Fruit fly (Drosophila melanogaster): Measurements from ENCODE around the gene Eip78C.

Gene Eip78C

dm6 chr3L:21229764-21230163 lies 3.4 kb downstream of the Eip78C start:
- TF ChIP-seq cic (GFP tag; optimal IDR thresholded peaks at IDR 0.05) (no peak), bab1 (GFP tag; optimal IDR thresholded peaks at IDR 0.05) (no peak), CG12768 (GFP tag; optimal IDR thresholded peaks at IDR 0.05) (no peak), Mnt (GFP tag; optimal IDR thresholded peaks at IDR 0.05) (no peak), pad (GFP tag; optimal IDR thresholded peaks at IDR 0.05) (no peak), CG7045 (GFP tag; optimal IDR thresholded peaks at IDR 0.05) (no peak), CG33017 (tag; optimal IDR thresholded peaks at IDR 0.05) (no peak), Clk (GFP tag; optimal IDR thresholded peaks at IDR 0.05) (no peak), CG14711 (tag; optimal IDR thresholded peaks at IDR 0.05) (no peak), tj (GFP tag; optimal IDR thresholded peaks at IDR 0.05) (no peak), Hr96 (GFP tag; optimal IDR thresholded peaks at IDR 0.05) (no peak), Crg-1 (GFP tag; optimal IDR thresholded peaks at IDR 0.05) (no peak), CG7101 (tag; optimal IDR thresholded peaks at IDR 0.05) (no peak), cnc (optimal IDR thresholded peaks at IDR 0.05) (no peak), CG11617 (GFP tag; optimal IDR thresholded peaks at IDR 0.05) (no peak), toe (GFP tag; optimal IDR thresholded peaks at IDR 0.05) (no peak), kay (GFP tag; ENCODE audit: borderline replicate concordance) (no peak)

dm6 chr3L:21230762-21231161 lies 4.4 kb downstream of the Eip78C start:
- TF ChIP-seq toe (GFP tag; optimal IDR thresholded peaks at IDR 0.05): no peak
- no peak for TF ChIP-seq cnc (optimal IDR thresholded peaks at IDR 0.05)
- TF ChIP-seq CG7045 (GFP tag; optimal IDR thresholded peaks at IDR 0.05): no peak
- no peak for TF ChIP-seq CG14711 (tag; optimal IDR thresholded peaks at IDR 0.05)
- TF ChIP-seq bab1 (GFP tag; optimal IDR thresholded peaks at IDR 0.05): no peak
- no peak for TF ChIP-seq Clk (GFP tag; optimal IDR thresholded peaks at IDR 0.05)
- TF ChIP-seq cic (GFP tag; optimal IDR thresholded peaks at IDR 0.05): no peak
- TF ChIP-seq Crg-1 (GFP tag; optimal IDR thresholded peaks at IDR 0.05): no peak
- no peak for TF ChIP-seq ovo (GFP tag; optimal IDR thresholded peaks at IDR 0.05)
- TF ChIP-seq CG12768 (GFP tag; optimal IDR thresholded peaks at IDR 0.05): no peak
- no peak for TF ChIP-seq Mnt (GFP tag; optimal IDR thresholded peaks at IDR 0.05)
- TF ChIP-seq CG11617 (GFP tag; optimal IDR thresholded peaks at IDR 0.05): no peak
- TF ChIP-seq Hr96 (GFP tag; optimal IDR thresholded peaks at IDR 0.05): no peak
- TF ChIP-seq CG5204 (GFP tag; optimal IDR thresholded peaks at IDR 0.05): no peak

- TF ChIP-seq pad (GFP tag; optimal IDR thresholded peaks at IDR 0.05) (no peak), toe (GFP tag; optimal IDR thresholded peaks at IDR 0.05) (no peak), CG11617 (GFP tag; optimal IDR thresholded peaks at IDR 0.05) (no peak), cnc (optimal IDR thresholded peaks at IDR 0.05) (no peak), Mnt (GFP tag; optimal IDR thresholded peaks at IDR 0.05) (no peak), cic (GFP tag; optimal IDR thresholded peaks at IDR 0.05) (no peak), Clk (GFP tag; optimal IDR thresholded peaks at IDR 0.05) (no peak), CG5204 (GFP tag; optimal IDR thresholded peaks at IDR 0.05) (no peak), ovo (GFP tag; optimal IDR thresholded peaks at IDR 0.05) (no peak), tj (GFP tag; optimal IDR thresholded peaks at IDR 0.05) (no peak), Hr96 (GFP tag; optimal IDR thresholded peaks at IDR 0.05) (no peak), Crg-1 (GFP tag; optimal IDR thresholded peaks at IDR 0.05) (no peak), kay (GFP tag; ENCODE audit: borderline replicate concordance) (no peak)
Measured at dm6 chr3L:21236959-21237551, 10.6 kb downstream of the Eip78C start.

dm6 chr3L:21238377-21238776 lies 12.0 kb downstream of the Eip78C start:
- TF ChIP-seq pad (GFP tag; optimal IDR thresholded peaks at IDR 0.05) (no peak), Clk (GFP tag; optimal IDR thresholded peaks at IDR 0.05) (no peak), CG7101 (tag; optimal IDR thresholded peaks at IDR 0.05) (no peak), Crg-1 (GFP tag; optimal IDR thresholded peaks at IDR 0.05) (no peak), CG5204 (GFP tag; optimal IDR thresholded peaks at IDR 0.05) (no peak), kay (GFP tag; ENCODE audit: borderline replicate concordance) (no peak), cnc (optimal IDR thresholded peaks at IDR 0.05) (no peak), CG11617 (GFP tag; optimal IDR thresholded peaks at IDR 0.05) (no peak), cic (GFP tag; optimal IDR thresholded peaks at IDR 0.05) (no peak), CG12768 (GFP tag; optimal IDR thresholded peaks at IDR 0.05) (no peak), CG7045 (GFP tag; optimal IDR thresholded peaks at IDR 0.05) (no peak), CG1620 (GFP tag; optimal IDR thresholded peaks at IDR 0.05) (no peak), CG33017 (tag; optimal IDR thresholded peaks at IDR 0.05) (no peak), Mnt (GFP tag; optimal IDR thresholded peaks at IDR 0.05) (no peak), Hr96 (GFP tag; optimal IDR thresholded peaks at IDR 0.05) (no peak), ovo (GFP tag; optimal IDR thresholded peaks at IDR 0.05) (no peak)

dm6 chr3L:21239999-21240509 lies 13.6 kb downstream of the Eip78C start:
- TF ChIP-seq CG33017 (tag; optimal IDR thresholded peaks at IDR 0.05): no peak
- no peak for TF ChIP-seq bab1 (GFP tag; optimal IDR thresholded peaks at IDR 0.05)
- no peak for TF ChIP-seq Mnt (GFP tag; optimal IDR thresholded peaks at IDR 0.05)
- no peak for TF ChIP-seq cnc (optimal IDR thresholded peaks at IDR 0.05)
- TF ChIP-seq pad (GFP tag; optimal IDR thresholded peaks at IDR 0.05): no peak
- no peak for TF ChIP-seq CG7101 (tag; optimal IDR thresholded peaks at IDR 0.05)
- TF ChIP-seq Clk (GFP tag; optimal IDR thresholded peaks at IDR 0.05): no peak
- TF ChIP-seq ovo (GFP tag; optimal IDR thresholded peaks at IDR 0.05): no peak
- TF ChIP-seq CG5204 (GFP tag; optimal IDR thresholded peaks at IDR 0.05): no peak
- no peak for TF ChIP-seq CG7045 (GFP tag; optimal IDR thresholded peaks at IDR 0.05)
- no peak for TF ChIP-seq toe (GFP tag; optimal IDR thresholded peaks at IDR 0.05)
- TF ChIP-seq tj (GFP tag; optimal IDR thresholded peaks at IDR 0.05): no peak
- TF ChIP-seq kay (GFP tag; ENCODE audit: borderline replicate concordance): no peak
- no peak for TF ChIP-seq CG11617 (GFP tag; optimal IDR thresholded peaks at IDR 0.05)
- no peak for TF ChIP-seq Hr96 (GFP tag; optimal IDR thresholded peaks at IDR 0.05)
- TF ChIP-seq CG12768 (GFP tag; optimal IDR thresholded peaks at IDR 0.05): no peak
- TF ChIP-seq CG1620 (GFP tag; optimal IDR thresholded peaks at IDR 0.05): no peak
- no peak for TF ChIP-seq cic (GFP tag; optimal IDR thresholded peaks at IDR 0.05)
- TF ChIP-seq CG14711 (tag; optimal IDR thresholded peaks at IDR 0.05): no peak
- no peak for TF ChIP-seq Crg-1 (GFP tag; optimal IDR thresholded peaks at IDR 0.05)

Measured in whole organism, adult.